Worm (Caenorhabditis elegans): Measurements from ENCODE around the gene dnj-10.

dnj-10 gene

ce11 chrIII:8652112-8652694 lies 21.2 kb downstream of the dnj-10 start (continued):
- TF ChIP-seq hlh-30 (tag; optimal IDR thresholded peaks at IDR 0.05; ENCODE audit: insufficient read depth) (peak; percentile 16), mxl-2 (GFP tag; conservative IDR thresholded peaks at IDR 0.05) (no peak), fos-1 (tag; optimal IDR thresholded peaks at IDR 0.05) (no peak), attf-4 (tag; optimal IDR thresholded peaks at IDR 0.05) (no peak), duxl-1 (tag; optimal IDR thresholded peaks at IDR 0.05; ENCODE audit: poor library complexity) (no peak), nhr-10 (tag; optimal IDR thresholded peaks at IDR 0.05) (no peak), sdz-12 (GFP tag; optimal IDR thresholded peaks at IDR 0.05) (no peak), skn-1 (tag; optimal IDR thresholded peaks at IDR 0.05) (no peak), cey-2 (tag; optimal IDR thresholded peaks at IDR 0.05; ENCODE audit: borderline replicate concordance, insufficient read depth) (no peak), spr-3 (GFP tag; optimal IDR thresholded peaks at IDR 0.05) (no peak), daf-16 (GFP tag; optimal IDR thresholded peaks at IDR 0.05) (no peak), daf-16 (tag; optimal IDR thresholded peaks at IDR 0.05) (peak; percentile 44), daf-8 (GFP tag; IDR thresholded peaks at IDR 0.05) (no peak), hif-1 (tag; optimal IDR thresholded peaks at IDR 0.05) (no peak), mes-2 (tag; optimal IDR thresholded peaks at IDR 0.05; ENCODE audit: poor library complexity, severe bottlenecking) (no peak), snpc-4 (tag; optimal IDR thresholded peaks at IDR 0.05) (no peak), lin-38 (GFP tag; IDR thresholded peaks at IDR 0.05) (peak; percentile 30; the same call in 1 of the 2 replicates), snpc-1.2 (GFP tag; IDR thresholded peaks at IDR 0.05) (no peak), F37D6.2 (tag; optimal IDR thresholded peaks at IDR 0.05) (no peak), pqm-1 (tag; optimal IDR thresholded peaks at IDR 0.05) (no peak), nhr-102 (tag; optimal IDR thresholded peaks at IDR 0.05) (no peak), egl-43 (GFP tag; IDR thresholded peaks at IDR 0.05) (no peak), ceh-32 (tag; optimal IDR thresholded peaks at IDR 0.05; ENCODE audit: poor library complexity) (no peak), lin-15B (tag; optimal IDR thresholded peaks at IDR 0.05) (no peak), D1046.2 (GFP tag; IDR thresholded peaks at IDR 0.05) (no peak), nhr-42 (GFP tag; IDR thresholded peaks at IDR 0.05) (no peak), aly-2 (tag; optimal IDR thresholded peaks at IDR 0.05) (no peak), madf-9 (GFP tag; conservative IDR thresholded peaks at IDR 0.05) (no peak), lin-29 (GFP tag; IDR thresholded peaks at IDR 0.05) (no peak), T26A8.4 (GFP tag; IDR thresholded peaks at IDR 0.05) (peak; percentile 25; the same call in 1 of the 2 replicates), tra-1 (GFP tag; IDR thresholded peaks at IDR 0.05) (no peak), daf-19 (GFP tag; conservative IDR thresholded peaks at IDR 0.05) (no peak), mxl-3 (GFP tag; optimal IDR thresholded peaks at IDR 0.05) (no peak), mdl-1 (tag; optimal IDR thresholded peaks at IDR 0.05) (no peak), ceh-20 (GFP tag; IDR thresholded peaks at IDR 0.05) (no peak), saeg-2 (GFP tag; IDR thresholded peaks at IDR 0.05) (no peak), ces-1 (GFP tag; optimal IDR thresholded peaks at IDR 0.05) (no peak), F49E8.2 (tag; optimal IDR thresholded peaks at IDR 0.05; ENCODE audit: borderline replicate concordance) (no peak), ceh-44 (GFP tag; IDR thresholded peaks at IDR 0.05) (no peak), ceh-28 (tag; optimal IDR thresholded peaks at IDR 0.05) (no peak), zip-2 (tag; optimal IDR thresholded peaks at IDR 0.05) (no peak), F26F4.8 (GFP tag; conservative IDR thresholded peaks at IDR 0.05) (no peak), unc-39 (tag; optimal IDR thresholded peaks at IDR 0.05) (no peak)

Data from whole organism, L4 larva.